Worm (Caenorhabditis elegans): ENCODE data around the gene nep-8.

- TF ChIP-seq lin-35 (GFP tag; optimal IDR thresholded peaks at IDR 0.05) (no peak), F39B2.1 (GFP tag; IDR thresholded peaks at IDR 0.05) (no peak), ztf-3 (GFP tag; optimal IDR thresholded peaks at IDR 0.05) (no peak), ceh-91 (GFP tag; IDR thresholded peaks at IDR 0.05) (no peak), ekl-4 (GFP tag; IDR thresholded peaks at IDR 0.05) (no peak), nhr-120 (GFP tag; IDR thresholded peaks at IDR 0.05) (no peak), snpc-1.1 (tag; optimal IDR thresholded peaks at IDR 0.05; ENCODE audit: insufficient read depth) (no peak)
Observed at ce11 chrII:3445285-3445806, 41.7 kb downstream of the nep-8 start, which contains the start of the genes C16C8.5 and C16C8.16.
